Worm (Caenorhabditis elegans) whole organism, L4 larva: ENCODE data around the gene scl-10.

Source experiments
- F10B5.3 ChIP-seq: sonication (generic microtip); optimal IDR thresholded peaks from 2 replicates; lab custom pipeline; 2016; ENCODE audit warnings: mild to moderate bottlenecking, missing genetic modification characterization, missing compliant biosample characterization
- F49E8.2 ChIP-seq: sonication (generic microtip); optimal IDR thresholded peaks from 2 replicates; lab custom pipeline; 2016; ENCODE audit warnings: missing compliant biosample characterization, mild to moderate bottlenecking, missing genetic modification characterization, borderline replicate concordance
- R02D3.7 ChIP-seq: fragments of 150-350 bp; sonication (generic microtip); optimal IDR thresholded peaks from 3 replicates; lab custom pipeline; 2014; ENCODE audit warnings: missing biosample characterization, missing genetic modification characterization
- Y105C5A.15 ChIP-seq: fragments of 200-800 bp; sonication (Bioruptor generic); IDR thresholded peaks from 2 replicates; pipeline ENCODE4 v1.3.6; 2022; ENCODE audit warnings: missing genetic modification characterization, missing compliant biosample characterization
- Y5F2A.4 ChIP-seq: fragments of 200-800 bp; sonication (Bioruptor generic); optimal IDR thresholded peaks from 2 replicates; lab custom pipeline; 2018; ENCODE audit warnings: mild to moderate bottlenecking, missing genetic modification characterization, missing compliant biosample characterization
- Y75B8A.6 ChIP-seq: fragments of 200-800 bp; sonication (Bioruptor generic); IDR thresholded peaks from 2 replicates; pipeline ENCODE4 v1.3.6; 2022; ENCODE audit warnings: missing genetic modification reagents, missing genetic modification characterization, missing compliant biosample characterization
- ZK546.5 ChIP-seq, 2 experiments: sonication (generic microtip); optimal IDR thresholded peaks; 2 replicates each; lab custom pipeline; 2017; ENCODE audit warnings: missing biosample characterization in 2 of 2, missing genetic modification characterization in 2 of 2
- ama-1 ChIP-seq: fragments of 150-350 bp; optimal IDR thresholded peaks from 2 replicates; lab custom pipeline; 2014; ENCODE audit warnings: inconsistent platforms, mixed read lengths
- arid-1 ChIP-seq: fragments of 200-800 bp; sonication (Bioruptor generic); conservative IDR thresholded peaks from 2 replicates; pipeline ENCODE4 v1.3.6; 2022; ENCODE audit warnings: missing genetic modification reagents, missing genetic modification characterization, missing compliant biosample characterization
- ceh-20 ChIP-seq: fragments of 200-800 bp; sonication (Bioruptor generic); IDR thresholded peaks from 2 replicates; pipeline ENCODE4 v1.3.6; 2022; ENCODE audit warnings: missing genetic modification reagents, missing genetic modification characterization, missing compliant biosample characterization
- ceh-62 ChIP-seq: sonication (generic microtip); optimal IDR thresholded peaks from 2 replicates; lab custom pipeline; 2017; ENCODE audit warnings: missing biosample characterization, missing genetic modification characterization
- ces-1 ChIP-seq: fragments of 150-350 bp; sonication (generic microtip); optimal IDR thresholded peaks from 4 replicates; lab custom pipeline; 2014; ENCODE audit warnings: missing biosample characterization, missing genetic modification reagents, missing genetic modification characterization
- cey-2 ChIP-seq: sonication (generic microtip); optimal IDR thresholded peaks from 3 replicates; lab custom pipeline; 2017; ENCODE audit warnings: missing genetic modification characterization, mild to moderate bottlenecking, missing compliant biosample characterization, antibody characterized with exemption, borderline replicate concordance; ENCODE audit not compliant: insufficient read depth
- daf-16 ChIP-seq, 3 experiments: sonication (generic microtip); optimal IDR thresholded peaks; 2 replicates each; lab custom pipeline; 2016 to 2017; ENCODE audit warnings: missing genetic modification characterization in 3 of 3, missing genetic modification reagents in 3 of 3, mild to moderate bottlenecking in 2 of 3, missing compliant biosample characterization in 2 of 3, missing biosample characterization in 1 of 3, moderate library complexity in 1 of 3
- dmd-8 ChIP-seq: fragments of 200-800 bp; sonication (Bioruptor generic); IDR thresholded peaks from 2 replicates; pipeline ENCODE4 v1.3.6; 2022; ENCODE audit warnings: missing genetic modification characterization, missing compliant biosample characterization
- dpl-1 ChIP-seq: fragments of 150-350 bp; optimal IDR thresholded peaks from 2 replicates; lab custom pipeline; 2014; ENCODE audit warnings: missing biosample characterization, missing genetic modification reagents, missing genetic modification characterization
- duxl-1 ChIP-seq: sonication (generic microtip); optimal IDR thresholded peaks from 2 replicates; lab custom pipeline; 2016; ENCODE audit warnings: mild to moderate bottlenecking, missing genetic modification characterization, moderate library complexity, missing compliant biosample characterization; ENCODE audit not compliant: poor library complexity
- dve-1 ChIP-seq: sonication (generic microtip); optimal IDR thresholded peaks from 2 replicates; lab custom pipeline; 2017; ENCODE audit warnings: antibody characterized with exemption, mild to moderate bottlenecking, missing genetic modification characterization, missing compliant biosample characterization; ENCODE audit not compliant: insufficient read depth
- egl-43 ChIP-seq: fragments of 200-800 bp; sonication (Bioruptor generic); IDR thresholded peaks from 2 replicates; pipeline ENCODE4 v1.3.6; 2022; ENCODE audit warnings: missing genetic modification reagents, missing genetic modification characterization, missing compliant biosample characterization
- fkh-10 ChIP-seq: fragments of 150-350 bp; optimal IDR thresholded peaks from 2 replicates; lab custom pipeline; 2014; ENCODE audit warnings: missing biosample characterization, missing genetic modification reagents, missing genetic modification characterization
- fos-1 ChIP-seq: fragments of 150-350 bp; optimal IDR thresholded peaks from 2 replicates; lab custom pipeline; 2014; ENCODE audit warnings: missing biosample characterization, missing genetic modification characterization
- gei-8 ChIP-seq: fragments of 200-800 bp; sonication (Bioruptor generic); optimal IDR thresholded peaks from 2 replicates; lab custom pipeline; 2018; ENCODE audit warnings: mild to moderate bottlenecking, missing genetic modification characterization, missing compliant biosample characterization
- hlh-11 ChIP-seq: fragments of 200-800 bp; sonication (Bioruptor generic); optimal IDR thresholded peaks from 2 replicates; lab custom pipeline; 2018; ENCODE audit warnings: mild to moderate bottlenecking, missing genetic modification characterization, missing compliant biosample characterization
- hlh-30 ChIP-seq: sonication (generic microtip); optimal IDR thresholded peaks from 2 replicates; lab custom pipeline; 2017; ENCODE audit warnings: antibody characterized with exemption, mild to moderate bottlenecking, missing genetic modification characterization, missing compliant biosample characterization; ENCODE audit not compliant: insufficient read depth
- jun-1 ChIP-seq: fragments of 150-350 bp; optimal IDR thresholded peaks from 2 replicates; lab custom pipeline; 2014; ENCODE audit warnings: missing biosample characterization, missing genetic modification reagents, missing genetic modification characterization
- lsy-2 ChIP-seq, 2 experiments: fragments of 150-350 bp in 1 of 2; sonication (generic microtip) in 1 of 2; optimal IDR thresholded peaks; 2 replicates each; lab custom pipeline; 2014 to 2017; ENCODE audit warnings: missing biosample characterization in 2 of 2, missing genetic modification characterization in 2 of 2
- mes-2 ChIP-seq: sonication (generic microtip); optimal IDR thresholded peaks from 2 replicates; lab custom pipeline; 2016; ENCODE audit warnings: missing genotype, mild to moderate bottlenecking, missing genetic modification characterization, missing compliant biosample characterization; ENCODE audit not compliant: poor library complexity, severe bottlenecking
- mxl-2 ChIP-seq: fragments of 200-800 bp; sonication (Bioruptor generic); conservative IDR thresholded peaks from 2 replicates; pipeline ENCODE4 v1.3.6; 2022; ENCODE audit warnings: missing genetic modification reagents, missing genetic modification characterization, missing compliant biosample characterization
- nhr-11 ChIP-seq: fragments of 150-350 bp; optimal IDR thresholded peaks from 2 replicates; lab custom pipeline; 2014; ENCODE audit warnings: missing biosample characterization, missing genetic modification characterization
- nhr-111 ChIP-seq: fragments of 200-800 bp; sonication (Bioruptor generic); optimal IDR thresholded peaks from 2 replicates; lab custom pipeline; 2018; ENCODE audit warnings: mild to moderate bottlenecking, missing genetic modification characterization, missing compliant biosample characterization
- nhr-28 ChIP-seq: fragments of 150-350 bp; optimal IDR thresholded peaks from 2 replicates; lab custom pipeline; 2014; ENCODE audit warnings: missing biosample characterization, missing genetic modification characterization
- nhr-41 ChIP-seq: fragments of 200-800 bp; sonication (Bioruptor generic); IDR thresholded peaks from 2 replicates; pipeline ENCODE4 v1.3.6; 2022; ENCODE audit warnings: missing genetic modification reagents, missing genetic modification characterization, missing compliant biosample characterization
- nhr-42 ChIP-seq: fragments of 200-800 bp; sonication (Bioruptor generic); IDR thresholded peaks from 2 replicates; pipeline ENCODE4 v1.3.6; 2022; ENCODE audit warnings: missing genetic modification characterization, missing compliant biosample characterization
- nhr-48 ChIP-seq: sonication (generic microtip); optimal IDR thresholded peaks from 2 replicates; lab custom pipeline; 2016; ENCODE audit warnings: mild to moderate bottlenecking, missing genetic modification characterization, missing compliant biosample characterization
- nhr-6 ChIP-seq: fragments of 150-350 bp; optimal IDR thresholded peaks from 2 replicates; lab custom pipeline; 2014; ENCODE audit warnings: missing biosample characterization, missing genetic modification characterization
- nhr-76 ChIP-seq: fragments of 150-350 bp; optimal IDR thresholded peaks from 2 replicates; lab custom pipeline; 2014; ENCODE audit warnings: missing biosample characterization, missing genetic modification characterization
- nhr-77 ChIP-seq: fragments of 150-350 bp; optimal IDR thresholded peaks from 2 replicates; lab custom pipeline; 2014; ENCODE audit warnings: missing biosample characterization, missing genetic modification characterization
- saeg-2 ChIP-seq: fragments of 200-800 bp; sonication (Bioruptor generic); IDR thresholded peaks from 2 replicates; pipeline ENCODE4 v1.3.6; 2022; ENCODE audit warnings: missing genetic modification reagents, missing genetic modification characterization, missing compliant biosample characterization
- set-16 ChIP-seq: fragments of 200-800 bp; sonication (Bioruptor generic); IDR thresholded peaks from 2 replicates; pipeline ENCODE4 v1.3.6; 2022; ENCODE audit warnings: missing genetic modification reagents, missing genetic modification characterization, missing compliant biosample characterization
- spr-3 ChIP-seq: fragments of 200-800 bp; sonication (Bioruptor generic); optimal IDR thresholded peaks from 2 replicates; lab custom pipeline; 2018; ENCODE audit warnings: mild to moderate bottlenecking, missing genetic modification characterization, missing compliant biosample characterization
- tag-97 ChIP-seq: fragments of 200-800 bp; sonication (Bioruptor generic); IDR thresholded peaks from 2 replicates; pipeline ENCODE4 v1.3.6; 2022; ENCODE audit warnings: missing genetic modification characterization, missing compliant biosample characterization
- zag-1 ChIP-seq: fragments of 150-350 bp; optimal IDR thresholded peaks from 2 replicates; lab custom pipeline; 2014; ENCODE audit warnings: missing biosample characterization, missing genetic modification characterization
- zfp-2 ChIP-seq: sonication (generic microtip); optimal IDR thresholded peaks from 2 replicates; lab custom pipeline; 2016; ENCODE audit warnings: mild to moderate bottlenecking, missing genetic modification characterization, missing compliant biosample characterization
- ztf-11 ChIP-seq: fragments of 150-350 bp; optimal IDR thresholded peaks from 2 replicates; lab custom pipeline; 2014; ENCODE audit warnings: missing biosample characterization, missing genetic modification characterization
- ztf-7 ChIP-seq: fragments of 150-350 bp; optimal IDR thresholded peaks from 2 replicates; lab custom pipeline; 2014; ENCODE audit warnings: missing biosample characterization, missing genetic modification characterization

The scl-10 gene

DNA sequence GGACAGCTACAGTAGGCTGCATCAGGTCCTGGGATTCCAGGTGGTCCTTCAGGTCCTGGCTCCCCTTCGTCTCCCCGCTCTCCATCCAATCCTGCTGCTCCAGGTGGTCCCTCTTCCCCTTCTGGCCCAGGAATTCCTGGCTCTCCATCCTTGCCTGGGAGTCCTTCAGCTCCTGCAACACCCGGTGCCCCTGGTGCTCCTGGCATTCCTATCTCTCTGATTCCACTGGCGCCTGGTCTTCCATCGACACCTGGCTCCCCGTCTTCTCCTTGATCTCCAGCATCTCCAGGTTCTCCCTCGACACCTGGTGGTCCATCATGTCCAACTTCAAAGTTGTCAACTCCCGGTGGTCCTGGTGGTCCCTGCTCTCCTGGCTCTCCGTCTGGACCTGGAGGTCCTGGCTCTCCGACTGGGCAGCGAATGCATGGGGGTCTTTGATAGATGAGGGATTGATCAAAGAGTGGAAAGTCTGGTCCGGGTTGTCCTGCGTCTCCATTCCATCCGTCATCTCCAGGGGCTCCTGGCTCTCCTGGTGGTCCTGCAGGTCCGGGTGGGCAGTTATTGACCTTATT lies 41.5 kb downstream of the scl-10 start:
- TF ChIP-seq saeg-2 (GFP tag; lab: Robert Waterston, UW) (no peak), egl-43 (0 out of 2 replicates have a peak, but pooled peaks have one; percentile 5), fos-1 (tag; lab: Kevin White, UChicago) (no peak), set-16 (GFP tag; lab: Robert Waterston, UW) (peak; percentile 95)
- TF ChIP-seq, all 104 proteins: peak for 2

DNA sequence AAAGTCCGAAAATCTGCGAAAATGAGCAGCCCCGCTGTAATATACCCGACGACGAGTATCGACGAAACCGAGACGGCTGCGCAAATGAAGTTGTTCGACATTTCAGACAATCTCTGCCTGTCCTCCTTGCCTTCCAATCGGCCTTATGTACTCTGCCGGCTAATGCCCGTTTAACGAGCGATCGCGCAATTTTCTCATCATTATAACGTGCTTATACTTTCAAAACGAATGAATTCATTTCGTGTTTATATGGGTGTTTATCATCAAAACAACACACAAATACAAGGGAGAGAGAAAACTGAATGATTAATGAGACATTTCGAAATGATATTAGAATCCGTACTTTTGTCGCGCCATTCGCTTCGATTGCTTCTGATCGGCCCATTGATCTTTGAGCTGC lies 42.7 kb downstream of the scl-10 start, which contains the start of gene col-132:
TSS of gene col-132 (minus strand) at position 101 of the 400 bp plus-strand sequence.
- TF ChIP-seq dve-1 (tag; lab: Kevin White, UChicago) (no peak), arid-1 (GFP tag; lab: Robert Waterston, UW) (no peak), gei-8 (GFP tag; lab: Kevin White, UChicago) (no peak), nhr-76 (tag; lab: Kevin White, UChicago) (no peak), dmd-8 (GFP tag; lab: Robert Waterston, UW) (no peak), nhr-28 (tag; lab: Kevin White, UChicago) (no peak), spr-3 (GFP tag; lab: Kevin White, UChicago) (no peak), F10B5.3 (tag; lab: Kevin White, UChicago) (no peak), ceh-20 (GFP tag; lab: Robert Waterston, UW) (no peak), F49E8.2 (tag; lab: Kevin White, UChicago) (no peak), jun-1 (tag; lab: Kevin White, UChicago) (no peak), nhr-41 (GFP tag; lab: Robert Waterston, UW) (no peak), daf-16 (GFP tag; optimal IDR thresholded peaks at IDR 0.05; lab: Kevin White, UChicago) (no peak), daf-16 (tag; optimal IDR thresholded peaks at IDR 0.05; lab: Kevin White, UChicago) (no peak), nhr-48 (tag; lab: Kevin White, UChicago) (no peak), duxl-1 (tag; lab: Kevin White, UChicago) (no peak), egl-43 (no peak)

DNA sequence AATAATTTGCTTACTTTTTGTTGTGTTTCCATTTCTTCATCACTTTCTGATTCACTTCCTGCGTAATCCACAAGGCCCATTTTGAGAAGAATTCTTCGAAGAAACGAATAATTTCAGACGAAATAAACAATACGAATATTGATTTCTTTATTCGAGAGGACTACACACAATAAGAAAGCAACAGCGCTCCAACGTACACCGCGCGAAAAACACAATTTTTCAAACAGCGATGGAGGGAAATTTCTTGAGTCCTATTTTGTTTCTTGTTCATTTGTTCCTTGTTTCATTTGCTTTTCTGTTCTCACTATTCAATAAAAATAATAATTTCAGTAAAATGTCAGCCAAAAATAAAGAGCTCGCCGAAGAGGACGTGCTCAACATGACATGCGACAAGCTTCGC lies 45.4 kb downstream of the scl-10 start, which contains the start of the genes prcc-1 and C39E9.12:
TSS of gene prcc-1 (minus strand) at position 119 of the 400 bp plus-strand sequence.
TSS of gene C39E9.12 (plus strand) at position 331 of the 400 bp plus-strand sequence.
- TF ChIP-seq Y5F2A.4 (GFP tag; lab: Kevin White, UChicago) (no peak), fos-1 (tag; lab: Kevin White, UChicago) (no peak), cey-2 (tag; lab: Kevin White, UChicago) (no peak), mes-2 (peak; percentile 82), R02D3.7 (tag; lab: Kevin White, UChicago) (no peak), F10B5.3 (tag; lab: Kevin White, UChicago) (no peak), ceh-62 (no peak), zag-1 (tag; lab: Kevin White, UChicago) (no peak), nhr-6 (peak; percentile 76), duxl-1 (tag; lab: Kevin White, UChicago) (no peak), nhr-111 (GFP tag; lab: Kevin White, UChicago) (no peak), lsy-2 (tag; optimal IDR thresholded peaks at IDR 0.05; lab: Kevin White, UChicago) (peak in 1 of 2 experiments; percentile 88), tag-97 (GFP tag; lab: Robert Waterston, UW) (no peak), nhr-77 (peak; percentile 19), egl-43 (no peak), mxl-2 (GFP tag; lab: Robert Waterston, UW) (no peak), ama-1 (lab: Kevin White, UChicago) (peak; percentile 4), ces-1 (GFP tag; lab: Kevin White, UChicago) (no peak), F49E8.2 (tag; lab: Kevin White, UChicago) (no peak), Y75B8A.6 (no peak), ztf-11 (tag; lab: Kevin White, UChicago) (no peak), dpl-1 (GFP tag; lab: Kevin White, UChicago) (peak; percentile 90), dve-1 (tag; lab: Kevin White, UChicago) (peak; percentile 53), Y105C5A.15 (GFP tag; lab: Robert Waterston, UW) (no peak), hlh-11 (tag; lab: Kevin White, UChicago) (no peak), zfp-2 (tag; lab: Kevin White, UChicago) (no peak), ceh-20 (GFP tag; lab: Robert Waterston, UW) (no peak), ztf-7 (no peak), nhr-42 (GFP tag; lab: Robert Waterston, UW) (no peak), jun-1 (tag; lab: Kevin White, UChicago) (no peak), fkh-10 (GFP tag; lab: Kevin White, UChicago) (no peak), nhr-11 (tag; lab: Kevin White, UChicago) (peak; percentile 68), hlh-30 (peak; percentile 53), ZK546.5 (tag; optimal IDR thresholded peaks at IDR 0.05; lab: Kevin White, UChicago) (no peak)
